Worm (Caenorhabditis elegans) whole organism, L2 larva: ENCODE results near the gene slc-17.5.

Experiments
- C34F6.9 ChIP-seq: fragments of 150-350 bp; optimal IDR thresholded peaks from 2 replicates; lab custom pipeline; 2014; ENCODE audit warnings: missing biosample characterization, missing genetic modification characterization
- Y55F3AM.14 ChIP-seq: fragments of 200-800 bp; sonication (Bioruptor generic); optimal IDR thresholded peaks from 2 replicates; lab custom pipeline; 2018; ENCODE audit warnings: mild to moderate bottlenecking, missing genetic modification characterization, missing compliant biosample characterization
- ZK546.5 ChIP-seq: sonication (generic microtip); optimal IDR thresholded peaks from 2 replicates; lab custom pipeline; 2017; ENCODE audit warnings: missing biosample characterization, missing genetic modification characterization
- aly-2 ChIP-seq: fragments of 150-350 bp; optimal IDR thresholded peaks from 2 replicates; lab custom pipeline; 2014; ENCODE audit warnings: missing biosample characterization, missing genetic modification characterization
- ama-1 ChIP-seq: fragments of 150-350 bp; optimal IDR thresholded peaks from 2 replicates; lab custom pipeline; 2018; ENCODE audit warnings: inconsistent platforms
- blmp-1 ChIP-seq: sonication (generic microtip); optimal IDR thresholded peaks from 2 replicates; lab custom pipeline; 2017; ENCODE audit warnings: missing genetic modification characterization, mild to moderate bottlenecking, missing compliant biosample characterization, antibody characterized with exemption, moderate library complexity; ENCODE audit not compliant: insufficient read depth
- ceh-82 ChIP-seq: fragments of 150-350 bp; optimal IDR thresholded peaks from 2 replicates; lab custom pipeline; 2014; ENCODE audit warnings: missing biosample characterization, missing genetic modification characterization
- crh-2 ChIP-seq: sonication (generic microtip); optimal IDR thresholded peaks from 2 replicates; lab custom pipeline; 2017; ENCODE audit warnings: missing biosample characterization, missing genetic modification characterization
- dmd-4 ChIP-seq: sonication (generic microtip); optimal IDR thresholded peaks from 2 replicates; lab custom pipeline; 2017; ENCODE audit warnings: missing biosample characterization, missing genetic modification characterization
- elt-1 ChIP-seq: fragments of 150-350 bp; optimal IDR thresholded peaks from 2 replicates; lab custom pipeline; 2014; ENCODE audit warnings: missing biosample characterization, missing genetic modification characterization
- fos-1 ChIP-seq: fragments of 150-350 bp; optimal IDR thresholded peaks from 2 replicates; lab custom pipeline; 2014; ENCODE audit warnings: missing biosample characterization, missing genetic modification characterization
- gmeb-1 ChIP-seq: fragments of 150-350 bp; optimal IDR thresholded peaks from 2 replicates; lab custom pipeline; 2014; ENCODE audit warnings: missing biosample characterization, missing genetic modification characterization
- lin-11 ChIP-seq: fragments of 150-350 bp; sonication (generic microtip); optimal IDR thresholded peaks from 2 replicates; lab custom pipeline; 2014; ENCODE audit warnings: missing biosample characterization, missing genetic modification characterization, inconsistent platforms, mixed read lengths
- lin-13 ChIP-seq: fragments of 150-350 bp; optimal IDR thresholded peaks from 2 replicates; lab custom pipeline; 2014; ENCODE audit warnings: missing biosample characterization, missing genetic modification reagents, missing genetic modification characterization
- lin-39 ChIP-seq: fragments of 150-350 bp; optimal IDR thresholded peaks from 2 replicates; lab custom pipeline; 2014; ENCODE audit warnings: missing biosample characterization, missing genetic modification reagents, missing genetic modification characterization
- lsy-2 ChIP-seq, 2 experiments: fragments of 150-350 bp in 1 of 2; sonication (generic microtip) in 1 of 2; optimal IDR thresholded peaks; 2 replicates each; lab custom pipeline; 2014 to 2017; ENCODE audit warnings: missing biosample characterization in 2 of 2, missing genetic modification characterization in 2 of 2
- mbf-1 ChIP-seq: sonication (generic microtip); optimal IDR thresholded peaks from 2 replicates; lab custom pipeline; 2017; ENCODE audit warnings: missing biosample characterization, missing genetic modification characterization
- mdl-1 ChIP-seq, 2 experiments: fragments of 150-350 bp in 1 of 2; sonication (generic microtip) in 1 of 2; optimal IDR thresholded peaks; 2 replicates each; lab custom pipeline; 2017; ENCODE audit warnings: missing biosample characterization in 2 of 2, missing genetic modification characterization in 2 of 2
- nhr-10 ChIP-seq: sonication (generic microtip); optimal IDR thresholded peaks from 2 replicates; lab custom pipeline; 2017; ENCODE audit warnings: missing biosample characterization, missing genetic modification characterization
- nhr-11 ChIP-seq: fragments of 150-350 bp; optimal IDR thresholded peaks from 2 replicates; lab custom pipeline; 2014; ENCODE audit warnings: missing biosample characterization, missing genetic modification characterization
- nhr-12 ChIP-seq: fragments of 150-350 bp; optimal IDR thresholded peaks from 2 replicates; lab custom pipeline; 2014; ENCODE audit warnings: missing biosample characterization, missing genetic modification characterization
- nhr-21 ChIP-seq: fragments of 150-350 bp; optimal IDR thresholded peaks from 2 replicates; lab custom pipeline; 2014; ENCODE audit warnings: missing biosample characterization, missing genetic modification characterization
- nhr-23 ChIP-seq: fragments of 150-350 bp; optimal IDR thresholded peaks from 2 replicates; lab custom pipeline; 2014; ENCODE audit warnings: missing biosample characterization, missing genetic modification reagents, missing genetic modification characterization
- nhr-237 ChIP-seq: fragments of 150-350 bp; optimal IDR thresholded peaks from 2 replicates; lab custom pipeline; 2014; ENCODE audit warnings: missing biosample characterization, missing genetic modification characterization
- nhr-25 ChIP-seq: fragments of 150-350 bp; sonication (generic microtip); optimal IDR thresholded peaks from 3 replicates; lab custom pipeline; 2014; ENCODE audit warnings: missing biosample characterization, missing genetic modification characterization
- nhr-6 ChIP-seq: fragments of 150-350 bp; optimal IDR thresholded peaks from 2 replicates; lab custom pipeline; 2014; ENCODE audit warnings: missing biosample characterization, missing genetic modification characterization
- nhr-77 ChIP-seq: fragments of 150-350 bp; optimal IDR thresholded peaks from 2 replicates; lab custom pipeline; 2014; ENCODE audit warnings: missing biosample characterization, missing genetic modification characterization
- skn-1 ChIP-seq: sonication (generic microtip); optimal IDR thresholded peaks from 2 replicates; lab custom pipeline; 2017; ENCODE audit warnings: missing biosample characterization, missing genetic modification characterization
- sma-9 ChIP-seq, 2 experiments: fragments of 150-350 bp in 1 of 2; sonication (generic microtip) in 1 of 2; optimal IDR thresholded peaks; 2 replicates each; lab custom pipeline; 2014 to 2016; ENCODE audit warnings: missing genetic modification characterization in 2 of 2, mild to moderate bottlenecking in 1 of 2, missing biosample characterization in 1 of 2, missing compliant biosample characterization in 1 of 2, missing genetic modification reagents in 1 of 2, moderate library complexity in 1 of 2
- unc-62 ChIP-seq: fragments of 150-350 bp; optimal IDR thresholded peaks from 2 replicates; lab custom pipeline; 2014; ENCODE audit warnings: missing biosample characterization, missing genetic modification reagents, missing genetic modification characterization
- zag-1 ChIP-seq: fragments of 150-350 bp; optimal IDR thresholded peaks from 2 replicates; lab custom pipeline; 2014; ENCODE audit warnings: missing biosample characterization, missing genetic modification characterization
- ztf-1 ChIP-seq: fragments of 200-800 bp; sonication (Bioruptor generic); conservative IDR thresholded peaks from 2 replicates; pipeline ENCODE4 v1.3.6; 2022; ENCODE audit warnings: missing genetic modification characterization, missing compliant biosample characterization
- ztf-4 ChIP-seq: fragments of 150-350 bp; optimal IDR thresholded peaks from 2 replicates; lab custom pipeline; 2014; ENCODE audit warnings: missing biosample characterization, missing genetic modification characterization

slc-17.5 gene

ce11 chrV:8282933-8283332 lies 1.8 kb downstream of the slc-17.5 start:
- no peak for TF ChIP-seq nhr-237
- no peak for TF ChIP-seq mbf-1 (tag; lab: Kevin White, UChicago)
- TF ChIP-seq skn-1 (tag; lab: Kevin White, UChicago), result no peak
- TF ChIP-seq nhr-23, result no peak

ce11 chrV:8281646-8282045 lies 3.1 kb downstream of the slc-17.5 start:
- TF ChIP-seq skn-1 (tag; lab: Kevin White, UChicago) (no peak), ZK546.5 (tag; lab: Kevin White, UChicago) (no peak), lin-39 (no peak), mdl-1 (tag; optimal IDR thresholded peaks at IDR 0.05; lab: Kevin White, UChicago) (no peak), dmd-4 (tag; lab: Kevin White, UChicago) (no peak), Y55F3AM.14 (no peak)
- TF ChIP-seq, all 48 proteins: peak for 0

- TF ChIP-seq ztf-1 (GFP tag; lab: Robert Waterston, UW) (no peak), unc-62 (GFP tag; lab: Kevin White, UChicago) (no peak), lsy-2 (tag; optimal IDR thresholded peaks at IDR 0.05; lab: Kevin White, UChicago) (no peak), ama-1 (lab: Kevin White, UChicago) (no peak), ZK546.5 (tag; lab: Kevin White, UChicago) (no peak), mbf-1 (tag; lab: Kevin White, UChicago) (no peak), fos-1 (no peak), Y55F3AM.14 (no peak)
These were observed 3.9 kb downstream of the slc-17.5 start, which contains the start of gene str-135 for ce11 chrV:8280770-8281169. TSS of gene str-135 (minus strand) at chrV:8280870.

ce11 chrV:8278830-8279229 lies 5.9 kb downstream of the slc-17.5 start, which contains the start of gene str-136:
TSS of gene str-136 (minus strand) at chrV:8278930.
- TF ChIP-seq lin-11 (no peak), nhr-10 (tag; lab: Kevin White, UChicago) (no peak), lsy-2 (tag; optimal IDR thresholded peaks at IDR 0.05; lab: Kevin White, UChicago) (no peak), nhr-11 (tag; lab: Kevin White, UChicago) (no peak), mbf-1 (tag; lab: Kevin White, UChicago) (no peak), nhr-21 (tag; lab: Kevin White, UChicago) (no peak), gmeb-1 (tag; lab: Kevin White, UChicago) (no peak), ztf-4 (tag; lab: Kevin White, UChicago) (no peak), nhr-12 (tag; lab: Kevin White, UChicago) (no peak), C34F6.9 (tag; lab: Kevin White, UChicago) (no peak), nhr-6 (tag; lab: Kevin White, UChicago) (no peak), skn-1 (tag; lab: Kevin White, UChicago) (no peak), ceh-82 (tag; lab: Kevin White, UChicago) (no peak), elt-1 (tag; lab: Kevin White, UChicago) (no peak), sma-9 (GFP tag; optimal IDR thresholded peaks at IDR 0.05; lab: Kevin White, UChicago) (no peak), sma-9 (tag; optimal IDR thresholded peaks at IDR 0.05; lab: Kevin White, UChicago) (no peak), nhr-77 (no peak), lin-39 (no peak), blmp-1 (no peak), ztf-1 (GFP tag; lab: Robert Waterston, UW) (no peak), dmd-4 (tag; lab: Kevin White, UChicago) (no peak)

ce11 chrV:8271995-8272394 lies 12.7 kb downstream of the slc-17.5 start, which contains the start of gene asp-5:
TSS of gene asp-5 (plus strand) at chrV:8272385.
- TF ChIP-seq zag-1, result no peak
- no peak for TF ChIP-seq nhr-21 (tag; lab: Kevin White, UChicago)
- TF ChIP-seq skn-1 (tag; lab: Kevin White, UChicago), result peak; percentile 20
- TF ChIP-seq nhr-11 (tag; lab: Kevin White, UChicago), result no peak
- peak; percentile 34 for TF ChIP-seq sma-9 (GFP tag; optimal IDR thresholded peaks at IDR 0.05; lab: Kevin White, UChicago)
- no peak for TF ChIP-seq sma-9 (tag; optimal IDR thresholded peaks at IDR 0.05; lab: Kevin White, UChicago)
- TF ChIP-seq aly-2 (tag; lab: Kevin White, UChicago), result no peak
- peak; percentile 41 for TF ChIP-seq fos-1
- TF ChIP-seq lin-13, result no peak
- no peak for TF ChIP-seq ZK546.5 (tag; lab: Kevin White, UChicago)
- TF ChIP-seq nhr-25, result no peak
- no peak for TF ChIP-seq nhr-6 (tag; lab: Kevin White, UChicago)
- TF ChIP-seq crh-2 (tag; lab: Kevin White, UChicago), result peak; percentile 55
